Fruit fly (Drosophila melanogaster) whole organism, wandering third instar larva: ENCODE measurements around the gene bocks.

Source experiments
- CG32264 ChIP-seq: fragments of 200-800 bp; sonication (Bioruptor generic); optimal IDR thresholded peaks from 2 replicates; lab custom pipeline; 2016; ENCODE audit warnings: missing biosample characterization, missing genetic modification characterization
- HLH106 ChIP-seq: fragments of 200-800 bp; optimal IDR thresholded peaks from 3 replicates; lab custom pipeline; 2019; ENCODE audit warnings: missing biosample characterization, mild to moderate bottlenecking, missing genetic modification characterization, moderate library complexity
- br ChIP-seq: fragments of 200-800 bp; sonication (Bioruptor generic); optimal IDR thresholded peaks from 2 replicates; lab custom pipeline; 2016; ENCODE audit warnings: missing biosample characterization, missing genetic modification characterization
- dl ChIP-seq, 2 experiments: fragments of 175-275, 200-275 bp in 1 of 2; fragments of 200-275 bp in 1 of 2; sonication (Bioruptor generic); optimal IDR thresholded peaks; lab custom pipeline; 2018; ENCODE audit warnings: mild to moderate bottlenecking in 2 of 2, missing biosample characterization in 2 of 2, missing genetic modification characterization in 2 of 2, moderate library complexity in 2 of 2; ENCODE audit not compliant: partially characterized antibody in 2 of 2, insufficient read depth in 1 of 2
- dmrt93B ChIP-seq: fragments of 200-800 bp; sonication (Bioruptor generic); optimal IDR thresholded peaks from 2 replicates; lab custom pipeline; 2018; ENCODE audit warnings: missing biosample characterization, mild to moderate bottlenecking, missing genetic modification characterization
- ey ChIP-seq: fragments of 200-800 bp; sonication (Bioruptor generic); optimal IDR thresholded peaks from 2 replicates; lab custom pipeline; 2016; ENCODE audit warnings: missing biosample characterization, missing genetic modification characterization
- foxo ChIP-seq, 2 experiments: fragments of 200-800 bp; sonication (Bioruptor generic); optimal IDR thresholded peaks; 2 replicates in 1 of 2; 3 replicates in 1 of 2; lab custom pipeline; 2016 to 2017; ENCODE audit warnings: missing biosample characterization in 2 of 2, missing genetic modification characterization in 2 of 2
- lola ChIP-seq: fragments of >200 bp; optimal IDR thresholded peaks from 2 replicates; lab custom pipeline; 2017; ENCODE audit warnings: missing biosample characterization, missing genetic modification characterization
- pan ChIP-seq: fragments of >200 bp; optimal IDR thresholded peaks from 2 replicates; lab custom pipeline; 2017
- psq ChIP-seq: fragments of 200-800 bp; sonication (Bioruptor generic); optimal IDR thresholded peaks from 3 replicates; lab custom pipeline; 2017; ENCODE audit warnings: missing biosample characterization, mild to moderate bottlenecking, missing genetic modification characterization, moderate library complexity

DNA sequence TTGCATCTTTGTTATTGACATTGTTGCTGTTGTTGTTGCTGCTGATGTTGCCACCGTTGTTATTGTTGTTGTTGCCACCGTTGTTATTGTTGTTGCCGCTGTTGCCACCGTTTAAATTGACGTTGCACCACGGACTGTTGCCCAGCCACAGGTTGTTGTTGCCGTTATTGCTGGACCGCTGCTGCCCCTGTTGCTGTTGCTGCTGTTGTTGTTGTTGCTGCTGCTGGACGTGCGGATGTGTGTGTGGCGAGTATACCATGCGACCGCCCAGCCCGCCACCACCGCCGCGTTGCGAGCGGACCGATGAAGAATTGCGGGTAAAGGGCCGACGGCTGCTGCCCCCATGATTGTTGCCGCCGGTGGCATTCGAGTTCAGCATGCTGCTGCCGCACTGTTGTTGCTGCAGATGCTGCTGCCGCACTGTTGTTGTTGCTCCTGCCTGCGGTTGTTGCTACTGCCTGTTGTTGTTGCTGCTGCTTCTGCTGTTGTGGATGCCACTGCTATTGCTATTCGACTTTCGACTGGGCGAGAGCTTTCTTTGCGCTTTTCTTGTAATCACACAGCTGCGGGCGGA lies 43.9 kb downstream of the bocks start:
- TF ChIP-seq dmrt93B (GFP tag; lab: Kevin White, UChicago) (no peak), HLH106 (tag; lab: Kevin White, UChicago) (no peak), CG32264 (GFP tag; lab: Kevin White, UChicago) (no peak), pan (no peak), foxo (GFP tag; optimal IDR thresholded peaks at IDR 0.05; lab: Kevin White, UChicago) (no peak), lola (GFP tag; lab: Kevin White, UChicago) (no peak), dl (GFP tag; optimal IDR thresholded peaks at IDR 0.05; lab: Kevin White, UChicago; ENCODE audit: insufficient read depth in 1 of 2, partially characterized antibody in 2 of 2) (no peak), ey (GFP tag; lab: Kevin White, UChicago) (no peak), br (GFP tag; lab: Kevin White, UChicago) (no peak), psq (GFP tag; lab: Kevin White, UChicago) (no peak)
